Fruit fly (Drosophila melanogaster): ENCODE measurements around the gene yellow-f.

dm6 chr3R:12997550-12998233 is 4.7 kb upstream of the yellow-f start, which contains the start of the genes CG17327, CG44194 and CG7518:
- TF ChIP-seq pan (optimal IDR thresholded peaks at IDR 0.05) (no peak), CG8478 (optimal IDR thresholded peaks at IDR 0.05) (no peak), EcR (GFP tag; optimal IDR thresholded peaks at IDR 0.05) (no peak), Dll (optimal IDR thresholded peaks at IDR 0.05) (no peak)

All from whole organism.